Worm (Caenorhabditis elegans) whole organism, late embryonic: Measurements from ENCODE around the gene fbxa-86.

Experiments
- mec-3 ChIP-seq: sonication (generic microtip); optimal IDR thresholded peaks from 2 replicates; lab custom pipeline; 2016; ENCODE audit warnings: borderline replicate concordance, missing genetic modification characterization, missing compliant biosample characterization
- pha-2 ChIP-seq: sonication (generic microtip); optimal IDR thresholded peaks from 2 replicates; lab custom pipeline; 2017; ENCODE audit warnings: mild to moderate bottlenecking, missing genetic modification characterization, missing compliant biosample characterization
- pros-1 ChIP-seq: fragments of 150-350 bp; optimal IDR thresholded peaks from 2 replicates; lab custom pipeline; 2014; ENCODE audit warnings: missing biosample characterization, missing genetic modification reagents, missing genetic modification characterization
- sdc-2 ChIP-seq: sonication (generic microtip); optimal IDR thresholded peaks from 2 replicates; lab custom pipeline; 2016; ENCODE audit warnings: missing genotype, missing genetic modification characterization, missing compliant biosample characterization
- tbx-2 ChIP-seq: sonication (generic microtip); optimal IDR thresholded peaks from 2 replicates; lab custom pipeline; 2016; ENCODE audit warnings: missing genetic modification characterization, missing compliant biosample characterization
- unc-42 ChIP-seq: sonication (generic microtip); optimal IDR thresholded peaks from 2 replicates; lab custom pipeline; 2016; ENCODE audit warnings: missing genotype, missing genetic modification characterization, missing compliant biosample characterization

DNA sequence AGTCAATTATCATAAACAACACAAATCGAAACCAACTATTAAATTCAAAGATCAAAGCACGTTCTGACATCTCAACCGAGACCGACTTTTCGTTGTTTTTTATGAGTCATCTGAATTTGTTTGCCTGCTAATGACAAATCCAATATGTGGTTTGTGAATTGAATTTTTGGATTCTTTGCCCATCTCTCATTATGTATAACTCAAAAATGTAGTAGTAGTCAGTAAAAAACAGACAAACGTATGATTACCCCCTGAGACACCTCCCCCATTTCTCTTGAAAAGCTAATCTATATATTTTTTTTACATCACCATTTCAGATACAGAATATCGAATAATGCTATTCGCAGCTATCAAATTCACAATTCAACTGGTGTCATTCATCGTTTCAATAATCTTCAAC, 8.0 kb upstream of the fbxa-86 start, which contains the start of gene str-169:
- TF ChIP-seq sdc-2 (tag; lab: Kevin White, UChicago) (no peak), pha-2 (no peak), tbx-2 (no peak), unc-42 (no peak), mec-3 (tag; lab: Kevin White, UChicago) (no peak), pros-1 (tag; lab: Kevin White, UChicago) (no peak)
